Fruit fly (Drosophila melanogaster) S2 (cell line): Measurements from ENCODE around the gene CG13813.

Experiments used
- CG8478 ChIP-seq: fragments of >200 bp; optimal IDR thresholded peaks from 2 replicates; lab custom pipeline; 2018
- CTCF ChIP-seq, 2 experiments: fragments of >200 bp; optimal IDR thresholded peaks; 2 replicates each; lab custom pipeline; 2018

DNA sequence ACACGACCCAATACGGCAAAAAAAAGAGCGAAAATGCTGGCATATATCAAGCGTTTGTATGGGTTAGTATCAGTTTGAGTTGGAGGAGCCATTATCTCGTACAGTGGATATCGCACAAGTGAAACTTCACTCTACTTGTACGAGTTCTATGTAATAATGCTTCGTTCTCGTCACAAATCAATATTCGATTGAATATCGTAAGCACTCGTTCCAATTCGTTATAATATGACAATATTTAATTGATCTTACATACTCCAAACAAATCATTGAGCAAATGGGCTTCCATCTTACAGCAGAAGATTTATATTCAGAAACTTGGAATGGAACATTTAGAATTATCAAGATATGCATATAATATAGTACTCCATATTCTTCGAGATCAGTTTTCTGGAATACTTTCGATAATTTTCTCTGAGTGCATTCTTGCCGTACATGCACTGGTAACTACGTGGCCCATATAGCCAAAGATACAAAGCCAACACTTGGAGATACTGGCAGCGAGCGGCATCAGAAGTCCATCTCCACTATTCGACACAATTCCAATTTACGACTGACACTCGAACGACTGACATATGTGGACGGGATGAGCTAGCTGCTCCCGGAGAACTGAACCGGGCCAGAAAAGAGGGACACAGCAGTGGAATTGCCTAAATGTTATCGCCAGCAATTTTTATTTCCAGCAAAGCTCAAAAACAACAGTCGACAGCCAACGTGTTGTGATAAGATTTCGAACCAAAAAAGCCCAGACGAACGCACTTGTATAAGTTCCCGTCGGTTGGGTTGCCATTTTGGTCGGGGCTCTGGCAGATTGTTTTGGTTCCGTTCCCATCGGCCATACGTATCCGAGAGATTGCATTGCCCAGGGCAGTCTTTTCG lies 38.4 kb upstream of the CG13813 start:
- TF ChIP-seq CG8478 (no peak), CTCF (optimal IDR thresholded peaks at IDR 0.05; lab: Kevin White, UChicago) (no peak)
